Fruit fly (Drosophila melanogaster) whole organism, embryonic: ENCODE results near the gene Sgs1.

Source experiments
- Ada2b ChIP-seq: fragments of 200-800 bp; sonication (Bioruptor generic); IDR thresholded peaks from 2 replicates; pipeline ENCODE4 v1.3.6; 2022; ENCODE audit warnings: missing biosample characterization, missing genetic modification characterization
- Awh ChIP-seq: fragments of 200-800 bp; sonication (Bioruptor generic); IDR thresholded peaks from 2 replicates; pipeline ENCODE4, ENCODE4 v1.3.6; 2022; ENCODE audit warnings: missing biosample characterization, missing genetic modification characterization
- Bdp1 ChIP-seq: fragments of 200-800 bp; sonication (Bioruptor generic); optimal IDR thresholded peaks from 3 replicates; lab custom pipeline; 2016; ENCODE audit warnings: missing biosample characterization, missing genetic modification characterization
- CG10462 ChIP-seq: fragments of 200-800 bp; sonication (Bioruptor generic); optimal IDR thresholded peaks from 2 replicates; lab custom pipeline; 2016; ENCODE audit warnings: missing biosample characterization, missing genetic modification characterization
- CG10565 ChIP-seq: fragments of 200-800 bp; sonication (Bioruptor generic); optimal IDR thresholded peaks from 3 replicates; lab custom pipeline; 2016; ENCODE audit warnings: missing biosample characterization, mild to moderate bottlenecking, missing genetic modification characterization
- CG10979 ChIP-seq: fragments of 200-800 bp; sonication (Bioruptor generic); optimal IDR thresholded peaks from 2 replicates; lab custom pipeline; 2018; ENCODE audit warnings: missing biosample characterization, mild to moderate bottlenecking, missing genetic modification characterization, moderate library complexity
- CG11093 ChIP-seq: fragments of 200-800 bp; sonication (Bioruptor generic); IDR thresholded peaks from 3 replicates; pipeline ENCODE4 v1.3.6; 2022; ENCODE audit warnings: missing biosample characterization, missing genetic modification characterization
- CG11247 ChIP-seq: fragments of 200-800 bp; sonication (Bioruptor generic); IDR thresholded peaks from 2 replicates; pipeline ENCODE4 v1.3.6; 2022; ENCODE audit warnings: missing biosample characterization, missing genetic modification characterization
- CG12391 ChIP-seq: fragments of 200-800 bp; sonication (Bioruptor generic); optimal IDR thresholded peaks from 3 replicates; lab custom pipeline; 2018; ENCODE audit warnings: missing biosample characterization, mild to moderate bottlenecking, missing genetic modification characterization, moderate library complexity
- CG12659 ChIP-seq: fragments of 200-800 bp; sonication (Bioruptor generic); optimal IDR thresholded peaks from 3 replicates; lab custom pipeline; 2017; ENCODE audit warnings: mild to moderate bottlenecking, missing biosample characterization, missing genetic modification reagents, missing genetic modification characterization
- CG16779 ChIP-seq: fragments of 200-800 bp; sonication (Bioruptor generic); IDR thresholded peaks from 2 replicates; pipeline ENCODE4 v1.3.6; 2022; ENCODE audit warnings: missing biosample characterization, missing genetic modification characterization
- CG17186 ChIP-seq: fragments of 200-800 bp; sonication (Bioruptor generic); optimal IDR thresholded peaks from 3 replicates; lab custom pipeline; 2017; ENCODE audit warnings: missing biosample characterization, missing genetic modification reagents, missing genetic modification characterization
- CG2199 ChIP-seq: fragments of 200-800 bp; sonication (Bioruptor generic); IDR thresholded peaks from 3 replicates; pipeline ENCODE4 v1.3.6; 2022; ENCODE audit warnings: missing biosample characterization, missing genetic modification characterization
- CG2678 ChIP-seq: fragments of 200-800 bp; sonication (Bioruptor generic); optimal IDR thresholded peaks from 3 replicates; lab custom pipeline; 2019; ENCODE audit warnings: missing biosample characterization, mild to moderate bottlenecking, missing genetic modification characterization, moderate library complexity
- CG30403 ChIP-seq: fragments of 200-800 bp; sonication (Bioruptor generic); optimal IDR thresholded peaks from 3 replicates; lab custom pipeline; 2016; ENCODE audit warnings: missing biosample characterization, missing genetic modification characterization
- CG32772 ChIP-seq: fragments of 200-800 bp; sonication (Bioruptor generic); IDR thresholded peaks from 2 replicates; pipeline ENCODE4 v1.3.6; 2022; ENCODE audit warnings: missing biosample characterization, missing genetic modification characterization
- CG3995 ChIP-seq: fragments of 200-800 bp; sonication (Bioruptor generic); optimal IDR thresholded peaks from 3 replicates; lab custom pipeline; 2016; ENCODE audit warnings: missing biosample characterization, missing genetic modification characterization
- CG5245 ChIP-seq: fragments of 200-800 bp; sonication (Bioruptor generic); optimal IDR thresholded peaks from 3 replicates; lab custom pipeline; 2016; ENCODE audit warnings: missing biosample characterization, missing genetic modification characterization
- CG7556 ChIP-seq: fragments of 200-800 bp; sonication (Bioruptor generic); optimal IDR thresholded peaks from 2 replicates; lab custom pipeline; 2017; ENCODE audit warnings: missing biosample characterization, mild to moderate bottlenecking, missing genetic modification characterization
- CG7786 ChIP-seq: fragments of 200-800 bp; sonication (Bioruptor generic); optimal IDR thresholded peaks from 2 replicates; lab custom pipeline; 2016; ENCODE audit warnings: missing biosample characterization, missing genetic modification characterization
- CG9797 ChIP-seq: fragments of 200-800 bp; sonication (Bioruptor generic); optimal IDR thresholded peaks from 3 replicates; lab custom pipeline; 2018; ENCODE audit warnings: missing biosample characterization, mild to moderate bottlenecking, missing genetic modification characterization
- CG9876 ChIP-seq: fragments of 200-800 bp; sonication (Bioruptor generic); optimal IDR thresholded peaks from 2 replicates; lab custom pipeline; 2016; ENCODE audit warnings: missing biosample characterization, missing genetic modification characterization
- Dip3 ChIP-seq: fragments of 200-800 bp; sonication (Bioruptor generic); optimal IDR thresholded peaks from 3 replicates; lab custom pipeline; 2016; ENCODE audit warnings: missing biosample characterization, missing genetic modification characterization
- Gsc ChIP-seq: fragments of 200-800 bp; sonication (Bioruptor generic); IDR thresholded peaks from 2 replicates; pipeline ENCODE4 v1.3.6; 2022; ENCODE audit warnings: missing biosample characterization, missing genetic modification characterization
- HLH4C ChIP-seq: fragments of 200-800 bp; sonication (Bioruptor generic); IDR thresholded peaks from 3 replicates; pipeline ENCODE4 v1.3.6; 2022; ENCODE audit warnings: missing biosample characterization, missing genetic modification characterization; ENCODE audit not compliant: partially characterized antibody
- Hmr ChIP-seq: fragments of 200-800 bp; sonication (Bioruptor generic); optimal IDR thresholded peaks from 3 replicates; lab custom pipeline; 2017; ENCODE audit warnings: mild to moderate bottlenecking, missing biosample characterization, missing genetic modification reagents, missing genetic modification characterization
- Lpt ChIP-seq: fragments of >200 bp; optimal IDR thresholded peaks from 2 replicates; lab custom pipeline; 2018; ENCODE audit warnings: missing biosample characterization, missing genetic modification characterization
- Mad ChIP-seq: fragments of 200-800 bp; sonication (Bioruptor generic); optimal IDR thresholded peaks from 2 replicates; lab custom pipeline; 2016; ENCODE audit warnings: missing biosample characterization, missing genetic modification characterization
- Mes4 ChIP-seq: fragments of 200-800 bp; sonication (Bioruptor generic); optimal IDR thresholded peaks from 2 replicates; lab custom pipeline; 2016; ENCODE audit warnings: missing biosample characterization, missing genetic modification characterization
- Optix ChIP-seq: fragments of 200-800 bp; sonication (Bioruptor generic); IDR thresholded peaks from 3 replicates; pipeline ENCODE4 v1.3.6; 2022; ENCODE audit warnings: missing biosample characterization, missing genetic modification characterization
- PHDP ChIP-seq: fragments of 200-800 bp; sonication (Bioruptor generic); optimal IDR thresholded peaks from 3 replicates; lab custom pipeline; 2018; ENCODE audit warnings: missing biosample characterization, mild to moderate bottlenecking, missing genetic modification characterization, moderate library complexity
- Spps ChIP-seq: fragments of 200-800 bp; sonication (Bioruptor generic); optimal IDR thresholded peaks from 2 replicates; lab custom pipeline; 2018; ENCODE audit warnings: missing biosample characterization, mild to moderate bottlenecking, missing genetic modification characterization
- al ChIP-seq: fragments of 200-800 bp; sonication (Bioruptor generic); IDR thresholded peaks from 2 replicates; pipeline ENCODE4 v1.3.6; 2022; ENCODE audit warnings: missing biosample characterization, missing genetic modification characterization
- bab2 ChIP-seq: fragments of 200-800 bp; sonication (Bioruptor generic); optimal IDR thresholded peaks from 2 replicates; lab custom pipeline; 2016; ENCODE audit warnings: missing biosample characterization, missing genetic modification characterization
- cad ChIP-seq: fragments of >200 bp; optimal IDR thresholded peaks from 2 replicates; lab custom pipeline; 2017; ENCODE audit warnings: missing biosample characterization, missing genetic modification characterization
- danr ChIP-seq: fragments of 200-800 bp; sonication (Bioruptor generic); IDR thresholded peaks from 2 replicates; pipeline ENCODE4 v1.3.6; 2022; ENCODE audit warnings: missing biosample characterization, missing genetic modification characterization
- emc ChIP-seq: fragments of 200-800 bp; sonication (Bioruptor generic); optimal IDR thresholded peaks from 2 replicates; lab custom pipeline; 2016; ENCODE audit warnings: missing biosample characterization, missing genetic modification characterization
- ind ChIP-seq: fragments of 200-800 bp; sonication (Bioruptor generic); optimal IDR thresholded peaks from 3 replicates; lab custom pipeline; 2016; ENCODE audit warnings: missing biosample characterization, missing genetic modification characterization
- jigr1 ChIP-seq: fragments of 200-800 bp; sonication (Bioruptor generic); IDR thresholded peaks from 3 replicates; pipeline ENCODE4 v1.3.6; 2022; ENCODE audit warnings: missing biosample characterization, missing genetic modification characterization
- lov ChIP-seq, 2 experiments: fragments of 200-800 bp in 1 of 2; fragments of >200 bp in 1 of 2; sonication (Bioruptor generic) in 1 of 2; IDR thresholded peaks in 1 of 2; optimal IDR thresholded peaks in 1 of 2; 2 replicates in 1 of 2; 3 replicates in 1 of 2; pipeline versions ENCODE4 v1.3.6 to Lab custom; 2017 to 2022; ENCODE audit warnings: missing biosample characterization in 1 of 2, missing genetic modification characterization in 1 of 2
- mirr ChIP-seq: fragments of 200-800 bp; sonication (Bioruptor generic); optimal IDR thresholded peaks from 3 replicates; lab custom pipeline; 2018; ENCODE audit warnings: missing biosample characterization, mild to moderate bottlenecking, missing genetic modification characterization
- nerfin-2 ChIP-seq: fragments of 200-800 bp; sonication (Bioruptor generic); IDR thresholded peaks from 2 replicates; pipeline ENCODE4 v1.3.6; 2022; ENCODE audit warnings: missing biosample characterization, missing genetic modification characterization; ENCODE audit not compliant: partially characterized antibody
- p53 ChIP-seq: fragments of 200-800 bp; sonication (Bioruptor generic); optimal IDR thresholded peaks from 2 replicates; lab custom pipeline; 2016; ENCODE audit warnings: missing biosample characterization, missing genetic modification characterization
- repo ChIP-seq: fragments of 200-800 bp; sonication (Bioruptor generic); optimal IDR thresholded peaks from 2 replicates; lab custom pipeline; 2016; ENCODE audit warnings: missing biosample characterization, missing genetic modification characterization
- sc ChIP-seq, 3 experiments: fragments of >200 bp in 2 of 3; fragments of 200-800 bp in 1 of 3; sonication (Bioruptor generic) in 1 of 3; optimal IDR thresholded peaks; 2 replicates in 2 of 3; 3 replicates in 1 of 3; lab custom pipeline; 2017; ENCODE audit warnings: mild to moderate bottlenecking in 1 of 3, missing biosample characterization in 1 of 3, missing genetic modification characterization in 1 of 3, missing genetic modification reagents in 1 of 3
- sqz ChIP-seq: fragments of 200-800 bp; sonication (Bioruptor generic); optimal IDR thresholded peaks from 3 replicates; lab custom pipeline; 2018; ENCODE audit warnings: missing biosample characterization, mild to moderate bottlenecking, missing genetic modification characterization
- sug ChIP-seq: fragments of 200-800 bp; optimal IDR thresholded peaks from 2 replicates; lab custom pipeline; 2019; ENCODE audit warnings: missing biosample characterization, mild to moderate bottlenecking, missing genetic modification characterization, moderate library complexity
- wek ChIP-seq: fragments of 200-800 bp; sonication (Bioruptor generic); optimal IDR thresholded peaks from 3 replicates; lab custom pipeline; 2018; ENCODE audit warnings: missing biosample characterization, mild to moderate bottlenecking, missing genetic modification characterization, moderate library complexity
- zen2 ChIP-seq: fragments of 200-800 bp; sonication (Bioruptor generic); IDR thresholded peaks from 3 replicates; pipeline ENCODE4 v1.3.6; 2022; ENCODE audit warnings: missing biosample characterization, missing genetic modification characterization; ENCODE audit not compliant: partially characterized antibody
- zf30C ChIP-seq: fragments of 200-800 bp; sonication (Bioruptor generic); optimal IDR thresholded peaks from 3 replicates; lab custom pipeline; 2018; ENCODE audit warnings: missing biosample characterization, mild to moderate bottlenecking, missing genetic modification characterization

The Sgs1 gene

dm6 chr2L:4891914-4892469 is 45.2 kb upstream of the Sgs1 start, which contains the start of gene CG3036 (continued):
- TF ChIP-seq Lpt (no peak), Gsc (GFP tag; lab: Robert Waterston, UW) (no peak), CG12391 (tag; lab: Kevin White, UChicago) (peak; percentile 20), ind (GFP tag; lab: Kevin White, UChicago) (no peak), emc (GFP tag; lab: Kevin White, UChicago) (no peak), CG10979 (tag; lab: Kevin White, UChicago) (peak; percentile 42), p53 (GFP tag; lab: Kevin White, UChicago) (no peak), CG16779 (peak; percentile 67; the same call in 1 of the 2 replicates), repo (GFP tag; lab: Kevin White, UChicago) (peak; percentile 27), wek (peak; percentile 4), Mad (GFP tag; lab: Kevin White, UChicago) (peak; percentile 18), Optix (GFP tag; lab: Robert Waterston, UW) (no peak), nerfin-2 (GFP tag; lab: Robert Waterston, UW) (peak; percentile 21; the same call in 1 of the 2 replicates), CG3995 (GFP tag; lab: Kevin White, UChicago) (no peak), CG30403 (GFP tag; lab: Kevin White, UChicago) (no peak), Awh (no peak), sqz (GFP tag; lab: Kevin White, UChicago) (no peak), Bdp1 (GFP tag; lab: Kevin White, UChicago) (no peak), CG9797 (GFP tag; lab: Kevin White, UChicago) (no peak), CG2199 (GFP tag; lab: Robert Waterston, UW) (peak; percentile 92), jigr1 (no peak), al (no peak), CG10565 (GFP tag; lab: Kevin White, UChicago) (no peak), sug (tag; lab: Kevin White, UChicago) (peak; percentile 32), CG17186 (GFP tag; lab: Kevin White, UChicago) (no peak), Spps (tag; lab: Kevin White, UChicago) (no peak), Mes4 (GFP tag; lab: Kevin White, UChicago) (peak; percentile 37), CG32772 (GFP tag; lab: Robert Waterston, UW) (no peak), HLH4C (no peak), bab2 (no peak), Hmr (peak; percentile 35), danr (GFP tag; lab: Robert Waterston, UW) (no peak), sc (optimal IDR thresholded peaks at IDR 0.05; lab: Kevin White, UChicago) (no peak), sc (GFP tag; optimal IDR thresholded peaks at IDR 0.05; lab: Kevin White, UChicago) (no peak), PHDP (no peak), zf30C (GFP tag; lab: Kevin White, UChicago) (no peak), CG9876 (GFP tag; lab: Kevin White, UChicago) (no peak), CG7786 (GFP tag; lab: Kevin White, UChicago) (no peak), mirr (GFP tag; lab: Kevin White, UChicago) (peak; percentile 34), CG11247 (GFP tag; lab: Robert Waterston, UW) (no peak), CG12659 (GFP tag; lab: Kevin White, UChicago) (peak; percentile 14), CG7556 (GFP tag; lab: Kevin White, UChicago) (peak; percentile 26), CG10462 (GFP tag; lab: Kevin White, UChicago) (no peak), CG5245 (GFP tag; lab: Kevin White, UChicago) (no peak), Dip3 (GFP tag; lab: Kevin White, UChicago) (no peak), cad (GFP tag; lab: Kevin White, UChicago) (no peak), CG11093 (no peak), Ada2b (no peak), zen2 (GFP tag; lab: Robert Waterston, UW) (no peak; the same call in 2 of the 3 replicates), lov (optimal IDR thresholded peaks at IDR 0.05; lab: Kevin White, UChicago) (no peak), lov (GFP tag; IDR thresholded peaks at IDR 0.05; lab: Robert Waterston, UW) (peak; percentile 51; the same call in 1 of the 3 replicates), CG2678 (tag; lab: Kevin White, UChicago) (peak; percentile 35)
